Worm (Caenorhabditis elegans) whole organism, L3 larva: Measurements from ENCODE around the gene clp-7.

Experiments used
- R02D3.7 ChIP-seq: fragments of 150-350 bp; optimal IDR thresholded peaks from 2 replicates; lab custom pipeline; 2014; ENCODE audit warnings: missing biosample characterization, missing genetic modification characterization
- elt-2 ChIP-seq: sonication (generic microtip); optimal IDR thresholded peaks from 2 replicates; lab custom pipeline; 2016; ENCODE audit warnings: missing genetic modification reagents, mild to moderate bottlenecking, missing genetic modification characterization, missing compliant biosample characterization
- eor-1 ChIP-seq, 2 experiments: fragments of 150-350 bp; optimal IDR thresholded peaks; 2 replicates each; lab custom pipeline; 2014 to 2018; ENCODE audit warnings: missing biosample characterization in 2 of 2, missing genetic modification characterization in 2 of 2
- fkh-2 ChIP-seq: fragments of 150-350 bp; optimal IDR thresholded peaks from 2 replicates; lab custom pipeline; 2014; ENCODE audit warnings: missing biosample characterization, missing genetic modification reagents, missing genetic modification characterization
- nhr-43 ChIP-seq: sonication (generic microtip); optimal IDR thresholded peaks from 2 replicates; lab custom pipeline; 2016; ENCODE audit warnings: mild to moderate bottlenecking, missing genetic modification characterization, missing compliant biosample characterization; ENCODE audit not compliant: poor library complexity, severe bottlenecking
- pha-4 ChIP-seq: fragments of 150-350 bp; optimal IDR thresholded peaks from 2 replicates; lab custom pipeline; 2014; ENCODE audit warnings: missing biosample characterization, missing genetic modification reagents, missing genetic modification characterization
- pqm-1 ChIP-seq: fragments of 150-350 bp; optimal IDR thresholded peaks from 2 replicates; lab custom pipeline; 2017; ENCODE audit warnings: missing biosample characterization, missing genetic modification characterization, inconsistent platforms
- snpc-4 ChIP-seq: fragments of 150-350 bp; optimal IDR thresholded peaks from 2 replicates; lab custom pipeline; 2014; ENCODE audit warnings: missing biosample characterization, missing genetic modification characterization

Gene clp-7

DNA sequence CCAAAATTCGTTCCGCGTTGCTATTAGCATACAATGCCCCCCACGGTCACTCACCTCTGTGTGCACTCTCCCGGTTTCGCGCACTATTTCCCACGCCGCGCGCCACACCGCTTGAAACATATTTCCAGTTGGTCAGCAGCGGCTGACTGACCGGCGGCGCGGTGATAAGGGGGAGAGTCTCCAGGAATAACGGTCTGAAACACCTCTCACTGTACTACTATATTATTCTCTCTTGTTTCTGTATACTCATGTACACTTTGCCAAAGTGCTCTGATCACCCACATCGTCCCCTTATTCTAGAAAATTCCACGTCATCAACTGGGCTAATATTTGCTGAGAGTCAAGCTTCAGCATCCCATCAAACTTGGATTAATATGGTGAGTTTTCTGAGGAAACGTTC lies 59.9 kb downstream of the clp-7 start, which contains the start of gene nhr-41:
Gene nhr-41, plus strand, starts transcription at position 301 of the 400 bp plus-strand sequence.
- no peak for TF ChIP-seq snpc-4
- no peak for TF ChIP-seq pha-4 (tag; lab: Kevin White, UChicago)
- no peak for TF ChIP-seq eor-1 (tag; optimal IDR thresholded peaks at IDR 0.05; lab: Kevin White, UChicago)
- TF ChIP-seq R02D3.7 (tag; lab: Kevin White, UChicago): no peak
- TF ChIP-seq fkh-2 (tag; lab: Kevin White, UChicago): no peak
- TF ChIP-seq elt-2 (tag; lab: Kevin White, UChicago): no peak

DNA sequence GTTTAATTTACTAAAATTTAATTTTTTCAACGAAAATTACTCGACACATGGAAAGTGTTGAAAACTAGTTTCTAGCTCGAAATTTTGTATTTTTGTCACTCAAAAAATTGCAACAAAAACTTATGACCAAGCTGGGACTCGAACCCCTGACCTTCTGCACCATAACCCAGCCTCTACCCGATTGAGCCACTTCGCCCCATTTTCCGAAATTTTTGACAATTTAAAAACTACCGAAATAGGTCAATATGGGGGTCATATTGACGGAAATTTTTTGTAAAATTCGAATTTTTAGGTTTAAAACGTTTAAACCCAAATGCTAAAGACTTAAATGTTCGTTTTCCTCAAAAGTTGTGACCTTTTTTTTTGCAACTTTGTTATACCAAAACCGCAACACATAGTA lies 60.3 kb downstream of the clp-7 start:
- TF ChIP-seq pqm-1 (tag; lab: Kevin White, UChicago) (no peak), nhr-43 (tag; lab: Kevin White, UChicago) (no peak)
